Fruit fly (Drosophila melanogaster) whole organism, embryonic: Measurements from ENCODE around the gene CecA1.

Experiments used
- ATbp ChIP-seq: fragments of 200-800 bp; sonication (Bioruptor generic); optimal IDR thresholded peaks from 2 replicates; lab custom pipeline; 2017; ENCODE audit warnings: missing biosample characterization, mild to moderate bottlenecking, missing genetic modification characterization, missing genetic modification reagents
- Atf6 ChIP-seq: fragments of 200-800 bp; sonication (Bioruptor generic); IDR thresholded peaks from 2 replicates; pipeline ENCODE4 v1.3.6; 2022; ENCODE audit warnings: missing biosample characterization, missing genetic modification characterization
- CG11093 ChIP-seq: fragments of 200-800 bp; sonication (Bioruptor generic); IDR thresholded peaks from 3 replicates; pipeline ENCODE4 v1.3.6; 2022; ENCODE audit warnings: missing biosample characterization, missing genetic modification characterization
- CG13296 ChIP-seq: fragments of 200-800 bp; sonication (Bioruptor generic); optimal IDR thresholded peaks from 3 replicates; lab custom pipeline; 2018; ENCODE audit warnings: missing biosample characterization, mild to moderate bottlenecking, missing genetic modification characterization
- CG16863 ChIP-seq: fragments of 200-800 bp; sonication (Bioruptor generic); optimal IDR thresholded peaks from 3 replicates; lab custom pipeline; 2016; ENCODE audit warnings: missing biosample characterization, missing genetic modification characterization
- CG17359 ChIP-seq: fragments of 200-800 bp; sonication (Bioruptor generic); optimal IDR thresholded peaks from 3 replicates; lab custom pipeline; 2018; ENCODE audit warnings: missing biosample characterization, mild to moderate bottlenecking, missing genetic modification characterization, moderate library complexity
- CG17361 ChIP-seq: fragments of 200-800 bp; sonication (Bioruptor generic); IDR thresholded peaks from 3 replicates; pipeline ENCODE4 v1.3.6; 2022; ENCODE audit warnings: missing biosample characterization, missing genetic modification characterization
- CG17612 ChIP-seq: fragments of 200-800 bp; sonication (Bioruptor generic); IDR thresholded peaks from 2 replicates; pipeline ENCODE4 v1.3.6; 2022; ENCODE audit warnings: missing biosample characterization, missing genetic modification characterization
- CG17912 ChIP-seq: fragments of 200-800 bp; sonication (Bioruptor generic); optimal IDR thresholded peaks from 2 replicates; lab custom pipeline; 2018; ENCODE audit warnings: missing biosample characterization, mild to moderate bottlenecking, missing genetic modification characterization
- CG2199 ChIP-seq: fragments of 200-800 bp; sonication (Bioruptor generic); IDR thresholded peaks from 3 replicates; pipeline ENCODE4 v1.3.6; 2022; ENCODE audit warnings: missing biosample characterization, missing genetic modification characterization
- CG34376 ChIP-seq: fragments of 200-800 bp; sonication (Bioruptor generic); optimal IDR thresholded peaks from 2 replicates; lab custom pipeline; 2018; ENCODE audit warnings: missing biosample characterization, mild to moderate bottlenecking, missing genetic modification characterization
- CG4360 ChIP-seq: fragments of 200-800 bp; sonication (Bioruptor generic); IDR thresholded peaks from 2 replicates; pipeline ENCODE4 v1.3.6; 2022; ENCODE audit warnings: missing biosample characterization, missing genetic modification characterization
- CG5180 ChIP-seq: fragments of 200-800 bp; sonication (Bioruptor generic); optimal IDR thresholded peaks from 3 replicates; lab custom pipeline; 2017; ENCODE audit warnings: missing biosample characterization, missing genetic modification characterization, mild to moderate bottlenecking, moderate library complexity, missing genetic modification reagents
- CG5953 ChIP-seq: fragments of 200-800 bp; sonication (Bioruptor generic); IDR thresholded peaks from 2 replicates; pipeline ENCODE4 v1.3.6; 2022; ENCODE audit warnings: missing biosample characterization, missing genetic modification characterization
- CG7556 ChIP-seq: fragments of 200-800 bp; sonication (Bioruptor generic); optimal IDR thresholded peaks from 2 replicates; lab custom pipeline; 2017; ENCODE audit warnings: missing biosample characterization, mild to moderate bottlenecking, missing genetic modification characterization
- CG8359 ChIP-seq: fragments of 200-800 bp; sonication (Bioruptor generic); optimal IDR thresholded peaks from 2 replicates; lab custom pipeline; 2017; ENCODE audit warnings: missing biosample characterization, mild to moderate bottlenecking, missing genetic modification characterization, borderline replicate concordance
- CG9727 ChIP-seq: fragments of 200-800 bp; sonication (Bioruptor generic); optimal IDR thresholded peaks from 3 replicates; lab custom pipeline; 2017; ENCODE audit warnings: missing biosample characterization, mild to moderate bottlenecking, missing genetic modification characterization
- Dbx ChIP-seq: fragments of 200-800 bp; sonication (Bioruptor generic); IDR thresholded peaks from 3 replicates; pipeline ENCODE4 v1.3.6; 2022; ENCODE audit warnings: missing biosample characterization, missing genetic modification characterization
- Ets97D ChIP-seq: fragments of 200-800 bp; sonication (Bioruptor generic); optimal IDR thresholded peaks from 3 replicates; lab custom pipeline; 2016; ENCODE audit warnings: missing biosample characterization, missing genetic modification characterization
- GATAe ChIP-seq: fragments of 200-800 bp; sonication (Bioruptor generic); conservative IDR thresholded peaks from 2 replicates; pipeline ENCODE4 v1.3.6; 2022; ENCODE audit warnings: missing biosample characterization, missing genetic modification characterization
- HLH4C ChIP-seq: fragments of 200-800 bp; sonication (Bioruptor generic); IDR thresholded peaks from 3 replicates; pipeline ENCODE4 v1.3.6; 2022; ENCODE audit warnings: missing biosample characterization, missing genetic modification characterization; ENCODE audit not compliant: partially characterized antibody
- HmgZ ChIP-seq: fragments of 200-800 bp; sonication (Bioruptor generic); optimal IDR thresholded peaks from 2 replicates; lab custom pipeline; 2018; ENCODE audit warnings: missing biosample characterization, mild to moderate bottlenecking, missing genetic modification characterization
- Hmx ChIP-seq: fragments of 200-800 bp; sonication (Bioruptor generic); optimal IDR thresholded peaks from 2 replicates; lab custom pipeline; 2016; ENCODE audit warnings: missing biosample characterization, missing genetic modification characterization
- Med ChIP-seq: fragments of 200-800 bp; sonication (Bioruptor generic); peaks from one replicate; lab custom pipeline; 2016; ENCODE audit warnings: missing biosample characterization, missing genetic modification characterization, mild to moderate bottlenecking, inconsistent platforms, moderate library complexity
- Pdp1 ChIP-seq, 2 experiments: fragments of 200-800 bp; sonication (Bioruptor generic); optimal IDR thresholded peaks; 3 replicates each; lab custom pipeline; 2016; ENCODE audit warnings: missing biosample characterization in 2 of 2, missing genetic modification characterization in 2 of 2, mild to moderate bottlenecking in 1 of 2, moderate library complexity in 1 of 2
- Trl ChIP-seq, 3 experiments: fragments of >200 bp in 2 of 3; fragments of 200-800 bp in 1 of 3; sonication (Bioruptor generic) in 1 of 3; optimal IDR thresholded peaks; 2 replicates in 1 of 3; 3 replicates in 2 of 3; lab custom pipeline; 2016 to 2017; ENCODE audit warnings: missing biosample characterization in 1 of 3, missing genetic modification characterization in 1 of 3
- az2 ChIP-seq: fragments of 200-800 bp; sonication (Bioruptor generic); optimal IDR thresholded peaks from 3 replicates; lab custom pipeline; 2016; ENCODE audit warnings: missing biosample characterization, missing genetic modification characterization
- bigmax ChIP-seq: fragments of 200-800 bp; sonication (Bioruptor generic); optimal IDR thresholded peaks from 2 replicates; lab custom pipeline; 2018; ENCODE audit warnings: missing biosample characterization, mild to moderate bottlenecking, missing genetic modification characterization
- crol ChIP-seq: fragments of 200-800 bp; sonication (Bioruptor generic); IDR thresholded peaks from 2 replicates; pipeline ENCODE4 v1.3.6; 2022; ENCODE audit warnings: missing biosample characterization, missing genetic modification characterization
- disco-r ChIP-seq: fragments of 200-800 bp; sonication (Bioruptor generic); optimal IDR thresholded peaks from 2 replicates; lab custom pipeline; 2016; ENCODE audit warnings: missing biosample characterization, missing genetic modification characterization
- exex ChIP-seq: fragments of 200-800 bp; sonication (Bioruptor generic); optimal IDR thresholded peaks from 4 replicates; lab custom pipeline; 2018; ENCODE audit warnings: missing biosample characterization, mild to moderate bottlenecking, missing genetic modification characterization, moderate library complexity
- gcm2 ChIP-seq: fragments of 200-800 bp; sonication (Bioruptor generic); optimal IDR thresholded peaks from 2 replicates; lab custom pipeline; 2016; ENCODE audit warnings: missing biosample characterization, missing genetic modification characterization
- grn ChIP-seq: fragments of 200-800 bp; sonication (Bioruptor generic); optimal IDR thresholded peaks from 3 replicates; lab custom pipeline; 2017; ENCODE audit warnings: missing biosample characterization, missing genetic modification characterization
- gt ChIP-seq: fragments of 200-800 bp; sonication (Bioruptor generic); IDR thresholded peaks from 2 replicates; pipeline ENCODE4 v1.3.6; 2022; ENCODE audit warnings: missing biosample characterization, missing genetic modification characterization
- lmd ChIP-seq: fragments of 200-800 bp; sonication (Bioruptor generic); IDR thresholded peaks from 2 replicates; pipeline ENCODE4 v1.3.6; 2022; ENCODE audit warnings: missing biosample characterization, missing genetic modification characterization
- oc ChIP-seq: fragments of 200-800 bp; sonication (Bioruptor generic); optimal IDR thresholded peaks from 2 replicates; lab custom pipeline; 2018; ENCODE audit warnings: missing biosample characterization, mild to moderate bottlenecking, missing genetic modification characterization, moderate library complexity
- pan ChIP-seq, 4 experiments: fragments of >200 bp in 3 of 4; fragments of 200-800 bp in 1 of 4; sonication (Bioruptor generic) in 1 of 4; optimal IDR thresholded peaks in 3 of 4; IDR thresholded peaks in 1 of 4; 2 replicates each; pipeline versions ENCODE4 v1.3.6 to Lab custom; 2017 to 2022; ENCODE audit warnings: missing biosample characterization in 2 of 4, missing genetic modification characterization in 2 of 4, mixed read lengths in 1 of 4
- sd ChIP-seq: fragments of 200-800 bp; sonication (Bioruptor generic); optimal IDR thresholded peaks from 3 replicates; lab custom pipeline; 2018; ENCODE audit warnings: missing biosample characterization, mild to moderate bottlenecking, missing genetic modification characterization, moderate library complexity
- sima ChIP-seq: fragments of 200-800 bp; sonication (Bioruptor generic); optimal IDR thresholded peaks from 2 replicates; lab custom pipeline; 2016; ENCODE audit warnings: missing biosample characterization, missing genetic modification characterization
- sna ChIP-seq: fragments of 200-800 bp; sonication (Bioruptor generic); IDR thresholded peaks from 2 replicates; pipeline ENCODE4 v1.3.6; 2022; ENCODE audit warnings: missing biosample characterization, missing genetic modification characterization; ENCODE audit not compliant: partially characterized antibody
- sug ChIP-seq: fragments of 200-800 bp; optimal IDR thresholded peaks from 2 replicates; lab custom pipeline; 2019; ENCODE audit warnings: missing biosample characterization, mild to moderate bottlenecking, missing genetic modification characterization, moderate library complexity
- toy ChIP-seq: fragments of 200-800 bp; sonication (Bioruptor generic); IDR thresholded peaks from 2 replicates; pipeline ENCODE4 v1.3.6; 2022; ENCODE audit warnings: missing biosample characterization, missing genetic modification characterization
- wdn ChIP-seq: fragments of 200-800 bp; sonication (Bioruptor generic); IDR thresholded peaks from 2 replicates; pipeline ENCODE4 v1.3.6; 2022; ENCODE audit warnings: missing biosample characterization, missing genetic modification characterization

CecA1 gene

dm6 chr3R:30203104-30203986, 7.3 kb upstream of the CecA1 start (continued):
- TF ChIP-seq bigmax (GFP tag; lab: Kevin White, UChicago) = no peak
- peak; percentile 93 for TF ChIP-seq az2
- TF ChIP-seq CG17612 (GFP tag; lab: Robert Waterston, UW) = peak; percentile 83
- TF ChIP-seq oc (tag; lab: Kevin White, UChicago) = peak; percentile 83
- peak; percentile 98 for TF ChIP-seq CG17359 (tag; lab: Kevin White, UChicago)
- peak; percentile 93 for TF ChIP-seq Hmx (GFP tag; lab: Kevin White, UChicago)
- peak; percentile 96 for TF ChIP-seq CG17361
- TF ChIP-seq CG16863 (GFP tag; lab: Kevin White, UChicago) = peak; percentile 95
- TF ChIP-seq lmd (GFP tag; lab: Robert Waterston, UW) = peak; percentile 96
- 0 out of 3 replicates have a peak, but pooled peaks have one; percentile 29 for TF ChIP-seq HLH4C (GFP tag; lab: Robert Waterston, UW)
- peak; percentile 94 for TF ChIP-seq ATbp (GFP tag; lab: Kevin White, UChicago)
- peak; percentile 93 for TF ChIP-seq sima
- TF ChIP-seq disco-r (GFP tag; lab: Kevin White, UChicago) = peak; percentile 89
- TF ChIP-seq CG8359 (GFP tag; lab: Kevin White, UChicago) = peak; percentile 84
- TF ChIP-seq sna (GFP tag; lab: Robert Waterston, UW) = 0 out of 2 replicates have a peak, but pooled peaks have one; percentile 23
- TF ChIP-seq gcm2 = peak; percentile 66
- peak; percentile 94 for TF ChIP-seq CG13296 (GFP tag; lab: Kevin White, UChicago)
- peak; percentile 84 for TF ChIP-seq wdn (GFP tag; lab: Robert Waterston, UW)
- peak; percentile 97 for TF ChIP-seq CG9727 (GFP tag; lab: Kevin White, UChicago)
- TF ChIP-seq Ets97D (GFP tag; lab: Kevin White, UChicago) = peak; percentile 93
- TF ChIP-seq CG7556 (GFP tag; lab: Kevin White, UChicago) = peak; percentile 95
- TF ChIP-seq, all 482 proteins: peak for 433

- TF ChIP-seq CG4360 (GFP tag; lab: Robert Waterston, UW) (0 out of 2 replicates have a peak, but pooled peaks have one; percentile 7), GATAe (GFP tag; lab: Robert Waterston, UW) (peak; percentile 79), gt (no peak), Med (peak; percentile 79), CG17912 (GFP tag; lab: Kevin White, UChicago) (no peak), CG34376 (GFP tag; lab: Kevin White, UChicago) (peak; percentile 18), HmgZ (peak; percentile 16), grn (GFP tag; lab: Kevin White, UChicago) (peak; percentile 94), Dbx (GFP tag; lab: Robert Waterston, UW) (no peak), exex (tag; lab: Kevin White, UChicago) (peak; percentile 35), CG11093 (GFP tag; lab: Robert Waterston, UW) (no peak), CG5180 (GFP tag; lab: Kevin White, UChicago) (peak; percentile 33), sd (tag; lab: Kevin White, UChicago) (peak; percentile 70), Pdp1 (GFP tag; optimal IDR thresholded peaks at IDR 0.05; lab: Kevin White, UChicago) (peak in 1 of 2 experiments; percentile 67), sug (tag; lab: Kevin White, UChicago) (peak; percentile 65), CG5953 (0 out of 2 replicates have a peak, but pooled peaks have one; percentile 11), CG2199 (GFP tag; lab: Robert Waterston, UW) (peak; percentile 68; the same call in 1 of the 3 replicates), Trl (optimal IDR thresholded peaks at IDR 0.05; lab: Kevin White, UChicago) (peak in 1 of 2 experiments; percentile 51), Trl (GFP tag; optimal IDR thresholded peaks at IDR 0.05; lab: Kevin White, UChicago) (no peak), Atf6 (0 out of 2 replicates have a peak, but pooled peaks have one; percentile 10), HLH4C (GFP tag; lab: Robert Waterston, UW) (0 out of 3 replicates have a peak, but pooled peaks have one; percentile 8), toy (GFP tag; lab: Robert Waterston, UW) (no peak), CG8359 (GFP tag; lab: Kevin White, UChicago) (no peak), crol (peak; percentile 45; the same call in 1 of the 2 replicates), pan (optimal IDR thresholded peaks at IDR 0.05; lab: Kevin White, UChicago) (no peak), pan (GFP tag; optimal IDR thresholded peaks at IDR 0.05 in 1 of 2, IDR thresholded peaks at IDR 0.05 in 1 of 2) (peak in 1 of 2 experiments; percentile 19), bigmax (GFP tag; lab: Kevin White, UChicago) (no peak)
- TF ChIP-seq, all 482 proteins: peak for 18
Observed at dm6 chr3R:30204004-30204603, 6.6 kb upstream of the CecA1 start.
